Worm (Caenorhabditis elegans) whole organism, L4 larva: ENCODE results near the gene slc-17.5.

Experiments
- D1046.2 ChIP-seq: fragments of 200-800 bp; sonication (Bioruptor generic); IDR thresholded peaks from 2 replicates; pipeline ENCODE4 v1.3.6; 2022; ENCODE audit warnings: missing genetic modification characterization, missing compliant biosample characterization
- F26F4.8 ChIP-seq: fragments of 200-800 bp; sonication (Bioruptor generic); conservative IDR thresholded peaks from 2 replicates; pipeline ENCODE4 v1.3.6; 2022; ENCODE audit warnings: missing genetic modification characterization, missing compliant biosample characterization
- F49E8.2 ChIP-seq: sonication (generic microtip); optimal IDR thresholded peaks from 2 replicates; lab custom pipeline; 2016; ENCODE audit warnings: missing compliant biosample characterization, mild to moderate bottlenecking, missing genetic modification characterization, borderline replicate concordance
- R02D3.7 ChIP-seq: fragments of 150-350 bp; sonication (generic microtip); optimal IDR thresholded peaks from 3 replicates; lab custom pipeline; 2014; ENCODE audit warnings: missing biosample characterization, missing genetic modification characterization
- T20F7.1 ChIP-seq: fragments of 200-800 bp; sonication (Bioruptor generic); optimal IDR thresholded peaks from 2 replicates; lab custom pipeline; 2018; ENCODE audit warnings: mild to moderate bottlenecking, missing genetic modification characterization, missing compliant biosample characterization
- T26A8.4 ChIP-seq: fragments of 200-800 bp; sonication (Bioruptor generic); IDR thresholded peaks from 2 replicates; pipeline ENCODE4 v1.3.6; 2022; ENCODE audit warnings: missing genetic modification characterization, missing compliant biosample characterization
- Y48G9A.11 ChIP-seq: fragments of 200-800 bp; sonication (Bioruptor generic); IDR thresholded peaks from 2 replicates; pipeline ENCODE4 v1.3.6; 2022; ENCODE audit warnings: missing genetic modification reagents, missing genetic modification characterization, missing compliant biosample characterization
- ZK337.2 ChIP-seq: fragments of 200-800 bp; sonication (Bioruptor generic); IDR thresholded peaks from 2 replicates; pipeline ENCODE4 v1.3.6; 2022; ENCODE audit warnings: missing genetic modification reagents, missing genetic modification characterization, missing compliant biosample characterization
- aha-1 ChIP-seq: fragments of 150-350 bp; peaks from one replicate; lab custom pipeline; 2014; ENCODE audit warnings: missing biosample characterization, missing genetic modification characterization
- aly-2 ChIP-seq: sonication (generic microtip); optimal IDR thresholded peaks from 2 replicates; lab custom pipeline; 2018; ENCODE audit warnings: missing biosample characterization, missing genetic modification characterization
- ama-1 ChIP-seq: fragments of 150-350 bp; optimal IDR thresholded peaks from 2 replicates; lab custom pipeline; 2014; ENCODE audit warnings: inconsistent platforms, mixed read lengths
- arid-1 ChIP-seq: fragments of 200-800 bp; sonication (Bioruptor generic); conservative IDR thresholded peaks from 2 replicates; pipeline ENCODE4 v1.3.6; 2022; ENCODE audit warnings: missing genetic modification reagents, missing genetic modification characterization, missing compliant biosample characterization
- attf-4 ChIP-seq: sonication (generic microtip); optimal IDR thresholded peaks from 3 replicates; lab custom pipeline; 2017; ENCODE audit warnings: missing biosample characterization, missing genetic modification characterization
- ceh-28 ChIP-seq: fragments of 150-350 bp; optimal IDR thresholded peaks from 2 replicates; lab custom pipeline; 2014; ENCODE audit warnings: missing biosample characterization, missing genetic modification reagents, missing genetic modification characterization
- ceh-62 ChIP-seq: sonication (generic microtip); optimal IDR thresholded peaks from 2 replicates; lab custom pipeline; 2017; ENCODE audit warnings: missing biosample characterization, missing genetic modification characterization
- ceh-82 ChIP-seq: sonication (generic microtip); optimal IDR thresholded peaks from 2 replicates; lab custom pipeline; 2017; ENCODE audit warnings: missing biosample characterization, missing genetic modification characterization
- ctbp-1 ChIP-seq: fragments of 200-800 bp; sonication (Bioruptor generic); IDR thresholded peaks from 2 replicates; pipeline ENCODE4 v1.3.6; 2022; ENCODE audit warnings: missing genetic modification reagents, missing genetic modification characterization, missing compliant biosample characterization
- daf-12 ChIP-seq: fragments of 150-350 bp; optimal IDR thresholded peaks from 2 replicates; lab custom pipeline; 2014; ENCODE audit warnings: missing biosample characterization, missing genetic modification reagents, missing genetic modification characterization
- daf-16 ChIP-seq, 3 experiments: sonication (generic microtip); optimal IDR thresholded peaks; 2 replicates each; lab custom pipeline; 2016 to 2017; ENCODE audit warnings: missing genetic modification characterization in 3 of 3, missing genetic modification reagents in 3 of 3, mild to moderate bottlenecking in 2 of 3, missing compliant biosample characterization in 2 of 3, missing biosample characterization in 1 of 3, moderate library complexity in 1 of 3
- daf-19 ChIP-seq: fragments of 200-800 bp; sonication (Bioruptor generic); conservative IDR thresholded peaks from 2 replicates; pipeline ENCODE4 v1.3.6; 2022; ENCODE audit warnings: missing genetic modification characterization, missing compliant biosample characterization
- daf-8 ChIP-seq: fragments of 200-800 bp; sonication (Bioruptor generic); IDR thresholded peaks from 2 replicates; pipeline ENCODE4 v1.3.6; 2022; ENCODE audit warnings: missing genetic modification characterization, missing compliant biosample characterization
- dmd-6 ChIP-seq: fragments of 200-800 bp; sonication (Bioruptor generic); IDR thresholded peaks from 2 replicates; pipeline ENCODE4 v1.3.6; 2022; ENCODE audit warnings: missing genetic modification reagents, missing genetic modification characterization, missing compliant biosample characterization
- dpl-1 ChIP-seq: fragments of 150-350 bp; optimal IDR thresholded peaks from 2 replicates; lab custom pipeline; 2014; ENCODE audit warnings: missing biosample characterization, missing genetic modification reagents, missing genetic modification characterization
- duxl-1 ChIP-seq: sonication (generic microtip); optimal IDR thresholded peaks from 2 replicates; lab custom pipeline; 2016; ENCODE audit warnings: mild to moderate bottlenecking, missing genetic modification characterization, moderate library complexity, missing compliant biosample characterization; ENCODE audit not compliant: poor library complexity
- egl-27 ChIP-seq: sonication (generic microtip); optimal IDR thresholded peaks from 3 replicates; lab custom pipeline; 2017; ENCODE audit warnings: missing biosample characterization, missing genetic modification reagents, missing genetic modification characterization
- hif-1 ChIP-seq, 2 experiments: sonication (generic microtip); optimal IDR thresholded peaks; 2 replicates each; lab custom pipeline; 2016 to 2017; ENCODE audit warnings: missing compliant biosample characterization in 2 of 2, missing genetic modification characterization in 2 of 2, missing genetic modification reagents in 2 of 2, missing genotype in 2 of 2, mild to moderate bottlenecking in 1 of 2
- hlh-30 ChIP-seq: sonication (generic microtip); optimal IDR thresholded peaks from 2 replicates; lab custom pipeline; 2017; ENCODE audit warnings: antibody characterized with exemption, mild to moderate bottlenecking, missing genetic modification characterization, missing compliant biosample characterization; ENCODE audit not compliant: insufficient read depth
- lin-15B ChIP-seq: fragments of 150-350 bp; sonication (generic microtip); optimal IDR thresholded peaks from 3 replicates; lab custom pipeline; 2014; ENCODE audit warnings: missing biosample characterization, missing genetic modification characterization
- lin-29 ChIP-seq: fragments of 200-800 bp; sonication (Bioruptor generic); IDR thresholded peaks from 2 replicates; pipeline ENCODE4 v1.3.6; 2022; ENCODE audit warnings: missing genetic modification reagents, missing genetic modification characterization, missing compliant biosample characterization
- mdl-1 ChIP-seq, 2 experiments: fragments of 150-350 bp in 1 of 2; sonication (generic microtip) in 1 of 2; optimal IDR thresholded peaks; 2 replicates each; lab custom pipeline; 2014 to 2017; ENCODE audit warnings: missing biosample characterization in 2 of 2, missing genetic modification characterization in 2 of 2
- nhr-11 ChIP-seq: fragments of 150-350 bp; optimal IDR thresholded peaks from 2 replicates; lab custom pipeline; 2014; ENCODE audit warnings: missing biosample characterization, missing genetic modification characterization
- nhr-48 ChIP-seq: sonication (generic microtip); optimal IDR thresholded peaks from 2 replicates; lab custom pipeline; 2016; ENCODE audit warnings: mild to moderate bottlenecking, missing genetic modification characterization, missing compliant biosample characterization
- nhr-6 ChIP-seq: fragments of 150-350 bp; optimal IDR thresholded peaks from 2 replicates; lab custom pipeline; 2014; ENCODE audit warnings: missing biosample characterization, missing genetic modification characterization
- php-3 ChIP-seq: fragments of 200-800 bp; sonication (Bioruptor generic); IDR thresholded peaks from 2 replicates; pipeline ENCODE4 v1.3.6; 2022; ENCODE audit warnings: missing genetic modification reagents, missing genetic modification characterization, missing compliant biosample characterization
- pqm-1 ChIP-seq: sonication (generic microtip); optimal IDR thresholded peaks from 2 replicates; lab custom pipeline; 2017; ENCODE audit warnings: missing biosample characterization, missing genetic modification characterization
- rbr-2 ChIP-seq: sonication (generic microtip); optimal IDR thresholded peaks from 2 replicates; lab custom pipeline; 2016; ENCODE audit warnings: missing genotype, missing genetic modification characterization, missing compliant biosample characterization
- skn-1 ChIP-seq: fragments of 150-350 bp; optimal IDR thresholded peaks from 2 replicates; lab custom pipeline; 2014; ENCODE audit warnings: missing biosample characterization, missing genetic modification characterization
- snpc-4 ChIP-seq: fragments of 150-350 bp; optimal IDR thresholded peaks from 2 replicates; lab custom pipeline; 2014; ENCODE audit warnings: missing biosample characterization, missing genetic modification characterization
- tag-97 ChIP-seq: fragments of 200-800 bp; sonication (Bioruptor generic); IDR thresholded peaks from 2 replicates; pipeline ENCODE4 v1.3.6; 2022; ENCODE audit warnings: missing genetic modification characterization, missing compliant biosample characterization
- zip-11 ChIP-seq: fragments of 200-800 bp; sonication (Bioruptor generic); IDR thresholded peaks from 2 replicates; pipeline ENCODE4 v1.3.6; 2022; ENCODE audit warnings: missing genetic modification characterization, missing compliant biosample characterization
- ztf-7 ChIP-seq: fragments of 150-350 bp; optimal IDR thresholded peaks from 2 replicates; lab custom pipeline; 2014; ENCODE audit warnings: missing biosample characterization, missing genetic modification characterization

Gene slc-17.5

ce11 chrV:8297504-8297903 is 12.8 kb upstream of the slc-17.5 start, which contains the start of gene W02D7.4:
TSS of gene W02D7.4 (minus strand) at chrV:8297604.
- peak; percentile 32; the same call in 1 of the 2 replicates for TF ChIP-seq dmd-6 (GFP tag; lab: Robert Waterston, UW)
- no peak for TF ChIP-seq egl-27
- TF ChIP-seq T26A8.4 (GFP tag; lab: Robert Waterston, UW) = no peak

- TF ChIP-seq nhr-11 (no peak), attf-4 (tag; lab: Kevin White, UChicago) (no peak)
These were observed 11.2 kb upstream of the slc-17.5 start, which contains the start of gene smex-1 for ce11 chrV:8295866-8296265. TSS of gene smex-1 (minus strand) at chrV:8295966.

- no peak for TF ChIP-seq dmd-6 (GFP tag; lab: Robert Waterston, UW)
- TF ChIP-seq hlh-30 (tag; lab: Kevin White, UChicago) = no peak
- no peak for TF ChIP-seq egl-27
- TF ChIP-seq, all 104 proteins: peak for 0
These were observed 7.1 kb upstream of the slc-17.5 start, which contains the start of gene srg-33 for ce11 chrV:8291764-8292163. TSS of gene srg-33 (plus strand) at chrV:8292064.

DNA sequence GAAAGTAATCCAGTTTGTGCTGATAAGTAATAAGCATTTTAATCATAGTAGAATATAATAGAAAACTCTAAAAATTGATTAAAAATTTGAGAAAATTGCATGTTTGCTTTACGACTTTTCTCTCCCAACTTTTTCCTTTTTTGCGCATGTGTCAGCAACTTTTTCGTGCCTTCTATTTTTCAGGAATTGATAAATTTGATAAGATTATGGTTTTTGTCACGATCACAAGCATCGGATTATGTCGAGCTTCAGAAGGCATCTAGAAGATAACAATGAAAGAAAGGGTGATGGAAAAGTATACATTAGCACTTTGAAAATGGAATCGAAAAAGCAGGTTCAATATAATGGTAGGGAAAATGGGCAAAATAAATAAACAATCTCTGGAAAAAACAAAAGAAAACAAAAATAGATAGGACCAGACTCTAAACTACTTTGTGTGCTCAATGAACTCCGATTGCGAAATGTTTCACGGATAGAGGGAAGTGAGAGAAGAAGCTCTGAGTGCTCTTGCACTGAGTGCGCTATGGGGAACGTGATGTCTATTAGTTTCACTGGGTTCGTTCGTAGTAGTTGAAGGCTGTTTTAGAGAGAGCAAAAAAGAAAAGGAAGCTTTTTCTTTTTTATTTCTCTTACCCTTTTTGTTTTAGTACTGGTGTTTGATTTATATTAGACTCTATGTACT is 3.6 kb upstream of the slc-17.5 start:
- TF ChIP-seq lin-15B = no peak
- no peak for TF ChIP-seq attf-4 (tag; lab: Kevin White, UChicago)
- no peak for TF ChIP-seq mdl-1 (tag; optimal IDR thresholded peaks at IDR 0.05; lab: Kevin White, UChicago)
- peak; percentile 66 for TF ChIP-seq hlh-30 (tag; lab: Kevin White, UChicago)
- TF ChIP-seq hif-1 (tag; optimal IDR thresholded peaks at IDR 0.05; lab: Kevin White, UChicago) = peak in 1 of 2 experiments; percentile 78
- no peak for TF ChIP-seq snpc-4 (tag; lab: Kevin White, UChicago)
- no peak for TF ChIP-seq ceh-28 (tag; lab: Kevin White, UChicago)
- no peak for TF ChIP-seq ceh-62 (tag; lab: Kevin White, UChicago)
- TF ChIP-seq skn-1 = no peak
- TF ChIP-seq T20F7.1 (GFP tag; lab: Kevin White, UChicago) = no peak
- TF ChIP-seq nhr-48 (tag; lab: Kevin White, UChicago) = peak; percentile 94
- no peak for TF ChIP-seq daf-19
- TF ChIP-seq ama-1 (lab: Kevin White, UChicago) = no peak
- no peak for TF ChIP-seq ztf-7 (tag; lab: Kevin White, UChicago)
- TF ChIP-seq aly-2 (tag; lab: Kevin White, UChicago) = no peak
- TF ChIP-seq ZK337.2 (GFP tag; lab: Robert Waterston, UW) = no peak
- TF ChIP-seq duxl-1 (tag; lab: Kevin White, UChicago) = no peak
- no peak for TF ChIP-seq php-3 (GFP tag; lab: Robert Waterston, UW)
- no peak for TF ChIP-seq F26F4.8 (GFP tag; lab: Robert Waterston, UW)
- no peak for TF ChIP-seq Y48G9A.11 (GFP tag; lab: Robert Waterston, UW)
- no peak for TF ChIP-seq tag-97 (GFP tag; lab: Robert Waterston, UW)
- TF ChIP-seq dpl-1 (GFP tag; lab: Kevin White, UChicago) = no peak
- no peak for TF ChIP-seq F49E8.2 (tag; lab: Kevin White, UChicago)
- TF ChIP-seq daf-16 (GFP tag; optimal IDR thresholded peaks at IDR 0.05; lab: Kevin White, UChicago) = peak in 1 of 2 experiments; percentile 17
- TF ChIP-seq daf-16 (tag; optimal IDR thresholded peaks at IDR 0.05; lab: Kevin White, UChicago) = no peak
- no peak for TF ChIP-seq rbr-2 (tag; lab: Kevin White, UChicago)
- no peak for TF ChIP-seq ceh-82
- no peak for TF ChIP-seq nhr-6 (tag; lab: Kevin White, UChicago)
- peak; percentile 92 for TF ChIP-seq aha-1 (tag; lab: Kevin White, UChicago)
- no peak for TF ChIP-seq lin-29 (GFP tag; lab: Robert Waterston, UW)
- peak; percentile 50; the same call in 1 of the 2 replicates for TF ChIP-seq ctbp-1 (GFP tag; lab: Robert Waterston, UW)
- TF ChIP-seq daf-8 (GFP tag; lab: Robert Waterston, UW) = no peak
- TF ChIP-seq pqm-1 = no peak
- TF ChIP-seq zip-11 = no peak
- no peak for TF ChIP-seq nhr-11
- no peak for TF ChIP-seq R02D3.7 (tag; lab: Kevin White, UChicago)
- TF ChIP-seq egl-27 = no peak
- no peak for TF ChIP-seq arid-1
- TF ChIP-seq daf-12 (tag; lab: Kevin White, UChicago) = no peak
- peak; percentile 22; the same call in 1 of the 2 replicates for TF ChIP-seq dmd-6 (GFP tag; lab: Robert Waterston, UW)
- TF ChIP-seq D1046.2 (GFP tag; lab: Robert Waterston, UW) = no peak
- TF ChIP-seq, all 104 proteins: peak for 7
